Fruit fly (Drosophila melanogaster) ovary, adult (tissue): Measurements from ENCODE around the gene CG5697.

Experiments
- CG17801 ChIP-seq: fragments of 200-800 bp; optimal IDR thresholded peaks from 2 replicates; lab custom pipeline; 2019; ENCODE audit warnings: missing biosample characterization, mild to moderate bottlenecking, missing genetic modification characterization, moderate library complexity; ENCODE audit not compliant: partially characterized antibody

The CG5697 gene

DNA sequence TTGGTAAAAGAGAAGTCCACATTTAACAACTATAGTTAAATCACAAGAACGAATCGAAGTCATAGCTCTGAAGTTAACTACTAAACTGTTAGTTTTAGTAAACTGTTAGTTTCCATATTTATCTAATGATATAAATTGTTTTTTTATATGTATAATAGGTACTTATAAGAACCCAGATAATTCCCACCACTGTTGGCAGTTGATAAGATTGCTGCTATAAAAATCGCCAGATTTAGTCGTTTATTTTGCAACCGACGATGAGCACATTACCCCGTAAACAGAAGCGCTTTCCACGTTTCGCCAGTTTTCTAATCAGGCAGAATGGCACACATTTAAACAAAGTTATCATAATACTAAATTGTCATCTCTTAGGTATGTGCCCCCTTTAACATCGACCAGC is 3.3 kb downstream of the CG5697 start:
- no peak for TF ChIP-seq CG17801 (GFP tag; lab: Kevin White, UChicago)

DNA sequence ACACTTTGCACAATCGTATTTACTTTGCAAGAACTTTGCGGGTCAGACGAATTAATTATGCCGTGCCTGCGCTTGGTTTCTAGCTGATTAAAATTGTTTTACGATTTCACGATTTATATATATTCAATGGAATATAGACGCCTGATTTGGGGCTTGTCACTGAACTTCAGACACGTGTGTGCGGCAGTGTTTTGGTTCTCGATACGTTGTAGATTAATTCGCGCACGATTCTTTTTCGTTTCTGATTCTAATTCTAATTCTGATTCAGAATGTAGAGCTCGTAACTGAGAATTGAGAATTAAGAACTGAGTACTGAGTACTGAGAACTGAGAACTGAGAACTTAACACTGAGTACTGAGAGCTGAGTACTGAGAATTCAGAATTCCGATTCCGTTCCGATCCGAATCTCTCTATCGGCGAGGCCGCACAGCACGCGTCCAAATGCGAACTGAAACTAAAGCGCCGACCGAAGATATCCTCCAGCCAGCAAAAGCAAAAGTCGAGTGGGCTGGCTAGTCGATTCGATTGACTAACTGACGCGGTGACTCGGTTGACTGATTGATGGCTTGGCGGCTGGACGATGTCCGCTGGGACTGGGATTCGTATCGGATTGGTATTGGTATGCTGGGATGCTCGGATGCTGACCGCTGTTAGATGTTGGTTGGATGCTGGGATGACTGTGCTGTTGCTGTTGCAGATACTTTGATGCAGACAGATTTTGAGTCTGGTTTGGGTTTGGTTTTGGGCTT is 7.2 kb downstream of the CG5697 start:
- TF ChIP-seq CG17801 (GFP tag; lab: Kevin White, UChicago): no peak

DNA sequence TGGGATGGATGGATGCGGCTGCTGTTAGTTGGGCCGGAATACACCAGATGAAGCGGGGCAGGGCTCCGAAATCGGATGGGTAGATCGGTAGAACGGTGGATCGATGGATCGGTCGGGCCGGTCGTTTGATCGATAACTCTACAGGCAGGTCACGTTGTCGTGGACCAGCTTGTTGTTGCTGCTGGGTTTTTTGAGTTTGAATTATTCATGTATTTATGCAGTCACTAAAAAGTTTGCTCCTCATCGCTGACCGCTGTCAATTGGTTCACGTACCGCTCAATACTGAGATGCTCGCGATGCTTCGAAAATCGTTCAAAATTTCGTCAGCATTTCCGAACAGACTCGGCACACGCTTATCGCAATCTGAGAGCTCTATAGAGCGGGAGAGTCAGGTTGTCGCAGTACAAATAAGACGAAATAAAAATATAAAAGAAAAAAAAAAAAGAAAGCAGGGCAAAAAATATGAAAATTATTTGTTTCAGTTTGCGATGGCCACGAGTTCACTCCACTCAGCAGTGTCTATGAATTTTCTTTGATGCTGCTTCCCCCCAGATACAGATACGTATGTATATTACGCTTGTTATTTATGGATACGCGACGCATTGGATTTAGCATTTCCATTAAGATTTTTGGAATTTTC is 8.3 kb downstream of the CG5697 start, which contains the start of gene peg:
TSS of gene peg (minus strand) at position 262 of the 640 bp plus-strand sequence.
- TF ChIP-seq CG17801 (GFP tag; lab: Kevin White, UChicago): no peak

DNA sequence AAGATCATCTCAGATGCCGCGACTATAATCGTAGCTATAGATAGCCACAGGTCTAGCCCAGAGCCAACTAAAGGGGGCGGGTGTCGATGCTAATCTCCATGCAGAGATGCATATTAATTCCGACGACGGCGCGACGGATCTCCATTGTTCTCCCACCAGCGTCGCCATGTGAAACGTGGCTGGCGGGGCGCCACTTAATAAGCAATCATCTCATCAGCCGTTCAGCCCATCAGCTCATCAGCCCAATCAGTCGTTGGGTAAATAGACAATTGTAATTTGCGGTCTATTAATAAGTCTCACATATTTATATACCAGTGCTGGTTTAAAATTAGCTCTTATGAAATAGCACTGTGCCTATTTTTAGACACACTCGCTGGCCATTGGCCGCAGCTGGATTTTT is 9.8 kb downstream of the CG5697 start:
- no peak for TF ChIP-seq CG17801 (GFP tag; lab: Kevin White, UChicago)

DNA sequence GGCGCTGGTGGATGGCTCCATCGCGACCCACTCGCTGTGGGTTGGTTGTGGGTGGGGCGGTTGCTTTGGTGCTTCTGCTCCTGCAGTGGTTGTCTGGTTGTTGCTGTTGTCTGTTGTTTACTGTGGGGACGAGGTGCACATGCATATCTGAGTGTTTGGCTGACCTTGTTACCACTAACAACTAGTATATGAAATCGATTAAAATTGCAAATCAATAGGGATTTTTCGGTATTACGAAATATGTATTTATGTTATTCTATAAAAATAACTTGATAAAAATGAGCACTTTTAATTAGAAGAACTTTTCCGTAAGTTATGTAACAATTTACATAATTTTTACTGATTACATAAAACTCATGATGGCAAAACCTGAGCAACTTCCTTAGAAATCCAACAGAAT is 26.6 kb downstream of the CG5697 start, which contains the start of gene Dhc93AB:
TSS of gene Dhc93AB (minus strand) at position 101 of the 400 bp plus-strand sequence.
- no peak for TF ChIP-seq CG17801 (GFP tag; lab: Kevin White, UChicago)

DNA sequence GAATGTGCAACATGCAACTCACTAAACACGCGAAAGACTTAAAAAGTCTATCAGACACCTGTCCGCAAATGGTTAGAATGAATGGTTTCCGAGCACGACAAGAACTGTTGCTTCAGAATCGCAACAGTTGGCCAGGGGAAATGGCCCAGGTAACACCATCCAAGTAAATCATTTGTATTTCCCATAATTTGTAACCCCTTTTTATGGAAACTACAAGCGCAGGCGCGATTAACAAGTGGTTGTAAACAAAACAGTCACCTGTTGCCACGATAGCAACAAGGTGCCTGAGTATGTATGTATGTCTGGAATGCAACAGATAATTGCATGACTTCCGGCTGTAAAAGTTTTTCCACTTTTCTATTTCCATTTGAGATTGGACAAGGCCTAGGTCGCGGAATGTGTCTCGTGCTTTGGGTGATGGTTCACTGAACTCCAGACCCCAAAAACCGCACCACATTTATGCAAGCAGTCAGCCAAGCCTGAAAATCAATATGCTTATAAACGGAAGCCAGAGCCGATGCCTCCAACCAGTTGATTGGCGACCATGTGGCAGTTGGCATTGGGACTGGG is 27.9 kb downstream of the CG5697 start, which contains the start of gene CG12278:
TSS of gene CG12278 (plus strand) at position 520 of the 570 bp plus-strand sequence.
- no peak for TF ChIP-seq CG17801 (GFP tag; lab: Kevin White, UChicago)

DNA sequence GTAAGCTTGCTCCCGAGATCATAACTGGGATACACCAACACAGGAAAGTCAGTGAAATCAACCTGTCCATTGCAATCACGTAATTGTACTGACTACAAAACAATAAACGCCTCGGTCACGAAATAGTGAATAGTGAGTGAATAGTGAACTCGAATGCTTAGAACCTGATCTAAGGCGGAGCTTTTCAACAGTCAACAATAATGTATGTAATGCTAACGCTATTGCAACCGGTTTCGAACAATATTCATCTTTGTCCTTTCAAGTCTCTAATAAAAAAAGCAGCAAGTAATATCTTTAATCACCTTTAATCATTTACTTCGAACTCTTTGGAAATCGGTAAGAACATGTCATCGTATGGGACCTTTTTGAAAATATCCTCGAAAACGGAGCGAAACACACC is 30.0 kb downstream of the CG5697 start, which contains the start of gene CG31189:
TSS of gene CG31189 (minus strand) at position 101 of the 400 bp plus-strand sequence.
- TF ChIP-seq CG17801 (GFP tag; lab: Kevin White, UChicago): no peak

DNA sequence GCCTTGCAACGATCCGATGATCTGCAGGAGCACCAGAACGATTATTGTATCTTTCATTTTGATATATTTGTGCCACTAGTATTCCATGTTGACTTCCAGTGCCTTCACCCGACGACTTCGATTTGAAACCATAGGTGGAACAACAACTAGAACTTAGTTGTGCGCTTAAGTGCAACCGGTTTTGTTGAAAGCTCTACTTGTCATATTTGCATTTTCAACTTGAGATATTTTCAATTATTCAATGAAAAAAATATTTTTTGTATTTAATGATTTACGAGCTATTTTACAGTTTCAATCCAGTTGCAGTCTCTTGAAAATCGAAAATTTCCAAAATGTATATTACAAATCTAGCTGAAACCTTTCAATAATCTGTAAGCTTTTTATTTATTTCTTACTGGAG is 31.2 kb downstream of the CG5697 start, which contains the start of gene CG31207:
TSS of gene CG31207 (minus strand) at position 101 of the 400 bp plus-strand sequence.
- TF ChIP-seq CG17801 (GFP tag; lab: Kevin White, UChicago): no peak

DNA sequence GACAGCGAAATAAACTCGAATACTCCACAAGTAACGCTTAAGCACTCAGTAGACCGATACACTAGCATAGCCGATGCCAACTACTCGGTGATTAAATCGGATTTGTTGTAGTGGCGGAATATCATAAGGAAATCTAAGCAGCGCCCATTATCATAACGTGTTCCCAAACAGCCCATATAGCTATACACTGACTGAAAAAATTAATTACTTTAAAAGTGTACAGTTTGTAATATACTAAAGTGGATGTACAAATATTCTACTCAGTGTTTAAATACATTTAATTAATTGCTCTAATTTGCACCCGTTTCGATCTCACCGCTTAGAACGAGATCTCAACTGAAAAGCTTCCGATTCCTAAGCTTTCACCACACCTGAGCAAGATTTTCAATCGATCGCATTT is 33.0 kb downstream of the CG5697 start, which contains the start of gene CG7079:
TSS of gene CG7079 (minus strand) at position 101 of the 400 bp plus-strand sequence.
- TF ChIP-seq CG17801 (GFP tag; lab: Kevin White, UChicago): no peak

DNA sequence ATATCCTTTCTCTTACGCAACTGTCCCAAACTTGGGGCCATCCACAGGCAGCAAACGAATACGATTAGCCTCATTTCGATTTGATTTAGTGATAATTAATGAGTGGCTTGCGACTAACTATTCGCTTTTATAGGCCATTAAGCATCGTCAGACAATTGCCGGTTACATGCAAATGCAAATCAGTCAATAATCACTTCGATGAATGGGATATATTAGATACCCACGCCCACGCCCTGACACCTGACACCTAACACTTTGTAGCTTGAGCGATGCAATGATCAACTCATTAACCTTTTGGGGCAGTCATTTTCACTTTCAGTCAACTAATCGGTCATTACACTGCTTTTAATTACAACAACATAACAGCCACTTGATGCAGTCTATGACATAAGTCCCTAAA is 35.1 kb downstream of the CG5697 start, which contains the start of gene Jhbp15:
TSS of gene Jhbp15 (minus strand) at position 101 of the 400 bp plus-strand sequence.
- no peak for TF ChIP-seq CG17801 (GFP tag; lab: Kevin White, UChicago)

DNA sequence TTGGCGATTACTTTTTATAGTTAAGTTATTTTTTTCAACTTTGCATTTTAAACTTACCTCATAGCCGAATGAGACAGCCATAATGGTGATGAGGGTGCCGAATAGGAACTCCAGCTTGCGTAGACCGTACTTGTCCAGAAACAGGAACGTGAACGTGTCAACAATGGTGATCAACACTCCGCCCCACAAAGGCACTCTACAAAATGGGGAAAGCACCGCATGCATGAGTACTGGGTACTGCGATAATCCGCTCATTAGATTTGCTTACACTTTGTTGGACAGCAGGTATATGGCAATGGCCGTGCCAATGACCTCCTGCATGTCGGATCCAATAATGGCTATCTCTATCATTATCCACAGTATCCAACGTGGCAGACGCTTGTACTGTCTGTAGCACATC is 41.8 kb downstream of the CG5697 start:
- TF ChIP-seq CG17801 (GFP tag; lab: Kevin White, UChicago): no peak

DNA sequence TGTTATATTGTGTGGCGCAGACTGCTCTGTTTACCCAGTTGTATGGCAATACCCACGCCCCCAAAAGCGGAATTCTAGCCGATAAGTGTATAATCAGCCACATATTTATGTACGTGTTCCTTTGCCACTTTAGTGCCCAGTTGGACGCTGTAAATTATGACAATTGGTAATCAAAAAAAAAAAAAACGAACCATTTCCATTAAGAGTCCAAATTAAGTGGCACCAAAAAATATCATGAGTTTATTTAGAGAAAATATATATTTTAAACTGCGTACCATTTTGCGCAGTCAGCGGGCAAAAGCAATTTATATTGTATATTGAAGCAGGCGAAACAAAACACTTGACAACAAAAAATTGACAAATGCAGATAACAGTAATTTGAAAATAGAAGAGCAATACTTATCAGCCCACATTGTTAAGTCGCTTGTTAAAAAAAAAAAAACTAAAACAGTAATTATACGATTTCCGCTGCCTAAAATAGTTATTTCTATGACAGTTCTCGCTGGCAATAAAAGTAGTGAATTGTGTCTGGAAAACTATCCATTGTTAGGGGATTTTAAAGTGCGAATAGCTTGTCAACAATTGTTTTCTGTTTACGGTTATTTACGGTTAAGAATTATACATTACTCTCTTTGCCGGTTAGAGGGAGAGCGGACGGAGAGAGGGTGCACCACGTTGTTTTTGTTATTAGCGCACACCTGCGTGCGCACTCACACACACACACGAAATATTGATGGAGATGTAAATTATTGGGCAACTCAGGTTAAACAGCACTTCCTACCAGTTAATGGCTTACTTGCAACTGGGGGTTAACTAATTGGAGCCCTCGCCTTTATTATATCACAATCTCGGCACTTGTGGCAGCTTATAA is 44.0 kb downstream of the CG5697 start:
- no peak for TF ChIP-seq CG17801 (GFP tag; lab: Kevin White, UChicago)

DNA sequence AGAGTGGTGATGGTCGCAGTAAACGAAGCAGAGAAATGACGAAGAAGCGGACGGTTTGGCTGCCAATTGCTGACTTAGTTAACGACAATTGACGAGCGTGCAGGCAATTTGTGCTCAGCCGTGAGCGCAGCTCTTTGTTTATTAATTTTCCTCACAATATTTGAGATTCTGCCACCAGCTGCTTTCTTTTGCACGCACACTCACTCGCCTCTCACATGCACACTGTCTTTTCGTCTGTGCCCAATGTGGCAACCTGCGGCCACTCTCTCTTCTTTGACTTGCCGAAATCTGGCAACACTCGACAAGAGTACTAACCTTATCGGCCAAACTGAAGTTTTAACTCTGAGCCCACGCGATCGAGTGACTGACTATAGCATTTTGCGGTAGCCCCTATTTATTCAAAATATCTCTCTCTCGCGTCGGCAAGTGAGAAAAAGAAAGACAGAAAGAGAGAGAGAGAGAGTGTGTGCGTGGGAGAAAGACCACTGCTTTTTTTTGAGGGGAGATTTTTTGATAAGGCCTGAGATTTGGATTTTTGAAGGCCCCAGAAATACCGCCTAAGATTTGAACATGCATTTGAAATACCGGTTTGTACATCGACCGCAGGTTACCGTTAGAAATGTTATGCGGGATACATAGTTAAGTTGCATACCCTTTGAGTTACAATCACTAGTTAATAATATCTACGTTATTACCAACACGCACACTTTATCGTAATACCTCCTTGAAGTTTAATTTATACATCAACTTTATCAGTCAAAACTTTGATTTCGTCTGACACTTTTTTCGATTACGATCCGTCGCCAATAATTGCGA is 44.9 kb downstream of the CG5697 start, which contains the start of gene Mvl:
TSS of gene Mvl (minus strand) at position 371 of the 816 bp plus-strand sequence.
- peak; percentile 12 for TF ChIP-seq CG17801 (GFP tag; lab: Kevin White, UChicago)
